Worm (Caenorhabditis elegans) whole organism, L2 larva: ENCODE results near the gene Y37D8A.26.

Source experiments
- ZK546.5 ChIP-seq: sonication (generic microtip); optimal IDR thresholded peaks from 2 replicates; lab custom pipeline; 2017; ENCODE audit warnings: missing biosample characterization, missing genetic modification characterization
- lsy-2 ChIP-seq, 2 experiments: fragments of 150-350 bp in 1 of 2; sonication (generic microtip) in 1 of 2; optimal IDR thresholded peaks; 2 replicates each; lab custom pipeline; 2014 to 2017; ENCODE audit warnings: missing biosample characterization in 2 of 2, missing genetic modification characterization in 2 of 2
- nhr-77 ChIP-seq: fragments of 150-350 bp; optimal IDR thresholded peaks from 2 replicates; lab custom pipeline; 2014; ENCODE audit warnings: missing biosample characterization, missing genetic modification characterization

ce11 chrIII:12821331-12821730, 35.2 kb downstream of the Y37D8A.26 start:
- TF ChIP-seq ZK546.5 (tag; lab: Kevin White, UChicago) (no peak), lsy-2 (tag; optimal IDR thresholded peaks at IDR 0.05; lab: Kevin White, UChicago) (peak in 1 of 2 experiments; percentile 47), nhr-77 (no peak)
